Worm (Caenorhabditis elegans) whole organism, L2 larva: ENCODE measurements around the gene srz-12.

Experiments
- elt-1 ChIP-seq: fragments of 150-350 bp; optimal IDR thresholded peaks from 2 replicates; lab custom pipeline; 2014; ENCODE audit warnings: missing biosample characterization, missing genetic modification characterization
- nhr-23 ChIP-seq: fragments of 150-350 bp; optimal IDR thresholded peaks from 2 replicates; lab custom pipeline; 2014; ENCODE audit warnings: missing biosample characterization, missing genetic modification reagents, missing genetic modification characterization
- ztf-4 ChIP-seq: fragments of 150-350 bp; optimal IDR thresholded peaks from 2 replicates; lab custom pipeline; 2014; ENCODE audit warnings: missing biosample characterization, missing genetic modification characterization

DNA sequence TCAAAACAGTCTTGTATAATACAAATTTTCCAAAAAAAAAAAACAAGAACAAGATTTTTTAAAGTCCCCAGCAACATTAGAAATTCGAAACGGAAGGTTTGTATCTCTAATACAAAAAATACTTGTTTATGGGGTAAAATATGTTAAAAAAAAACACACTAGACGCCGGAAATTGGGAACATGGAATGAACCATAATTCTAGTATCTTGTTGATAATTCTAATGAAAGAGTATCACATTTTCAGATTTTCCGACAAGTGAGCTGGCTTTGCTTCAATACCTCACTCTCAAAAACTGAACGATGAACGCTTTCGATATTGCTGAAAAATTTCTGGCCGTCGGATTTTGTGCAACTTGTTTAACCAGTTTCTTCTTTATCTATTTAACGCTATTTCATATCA, 35.2 kb upstream of the srz-12 start, which contains the start of gene str-60:
- TF ChIP-seq ztf-4 (tag; lab: Kevin White, UChicago) (no peak), elt-1 (no peak), nhr-23 (tag; lab: Kevin White, UChicago) (no peak)
